Worm (Caenorhabditis elegans) whole organism, late embryonic: ENCODE results near the gene F44F4.15.

Source experiments
- C08G9.2 ChIP-seq: sonication (generic microtip); optimal IDR thresholded peaks from 2 replicates; lab custom pipeline; 2016; ENCODE audit warnings: mild to moderate bottlenecking, missing genetic modification characterization, moderate library complexity, missing compliant biosample characterization
- C38D4.7 ChIP-seq: fragments of 200-800 bp; sonication (Bioruptor generic); optimal IDR thresholded peaks from 2 replicates; lab custom pipeline; 2018; ENCODE audit warnings: mild to moderate bottlenecking, missing genetic modification characterization, moderate library complexity, missing compliant biosample characterization
- F13H6.1 ChIP-seq: sonication (generic microtip); optimal IDR thresholded peaks from 2 replicates; lab custom pipeline; 2016; ENCODE audit warnings: missing genetic modification characterization, missing compliant biosample characterization
- Y22D7AL.16 ChIP-seq: sonication (generic microtip); optimal IDR thresholded peaks from 2 replicates; lab custom pipeline; 2016; ENCODE audit warnings: missing genetic modification characterization, missing compliant biosample characterization
- ahr-1 ChIP-seq: sonication (generic microtip); optimal IDR thresholded peaks from 2 replicates; lab custom pipeline; 2016; ENCODE audit warnings: missing genetic modification characterization, missing compliant biosample characterization
- ama-1 ChIP-seq: fragments of 150-350 bp; optimal IDR thresholded peaks from 2 replicates; lab custom pipeline; 2014
- ceh-14 ChIP-seq: sonication (generic microtip); optimal IDR thresholded peaks from 2 replicates; lab custom pipeline; 2016; ENCODE audit warnings: missing genotype, missing genetic modification characterization, missing compliant biosample characterization
- ceh-18 ChIP-seq: sonication (generic microtip); optimal IDR thresholded peaks from 2 replicates; lab custom pipeline; 2016; ENCODE audit warnings: missing genetic modification characterization, missing compliant biosample characterization
- ceh-19 ChIP-seq: fragments of 200-800 bp; sonication (Bioruptor generic); optimal IDR thresholded peaks from 2 replicates; lab custom pipeline; 2018; ENCODE audit warnings: mild to moderate bottlenecking, missing genetic modification characterization, missing compliant biosample characterization
- ceh-2 ChIP-seq: sonication (generic microtip); optimal IDR thresholded peaks from 2 replicates; lab custom pipeline; 2016; ENCODE audit warnings: missing genotype, missing genetic modification characterization, missing compliant biosample characterization
- ceh-22 ChIP-seq: sonication (generic microtip); optimal IDR thresholded peaks from 2 replicates; lab custom pipeline; 2017; ENCODE audit warnings: missing biosample characterization, missing genetic modification characterization
- ceh-24 ChIP-seq: sonication (generic microtip); optimal IDR thresholded peaks from 2 replicates; lab custom pipeline; 2016; ENCODE audit warnings: mild to moderate bottlenecking, missing genetic modification characterization, missing compliant biosample characterization
- ceh-30 ChIP-seq: fragments of 150-350 bp; optimal IDR thresholded peaks from 2 replicates; lab custom pipeline; 2014; ENCODE audit warnings: missing biosample characterization, missing genetic modification characterization
- ceh-31 ChIP-seq: sonication (generic microtip); optimal IDR thresholded peaks from 2 replicates; lab custom pipeline; 2016; ENCODE audit warnings: missing genetic modification characterization, missing compliant biosample characterization
- ceh-48 ChIP-seq: sonication (generic microtip); optimal IDR thresholded peaks from 2 replicates; lab custom pipeline; 2016; ENCODE audit warnings: missing genetic modification characterization, inconsistent platforms, missing compliant biosample characterization
- ceh-6 ChIP-seq: fragments of 200-800 bp; sonication (Bioruptor generic); optimal IDR thresholded peaks from 2 replicates; lab custom pipeline; 2018; ENCODE audit warnings: mild to moderate bottlenecking, missing genetic modification characterization, missing compliant biosample characterization
- che-1 ChIP-seq: sonication (generic microtip); optimal IDR thresholded peaks from 2 replicates; lab custom pipeline; 2016; ENCODE audit warnings: mild to moderate bottlenecking, missing genetic modification characterization, missing compliant biosample characterization
- dmd-4 ChIP-seq: sonication (generic microtip); optimal IDR thresholded peaks from 2 replicates; lab custom pipeline; 2016; ENCODE audit warnings: borderline replicate concordance, missing genetic modification characterization, missing compliant biosample characterization
- dve-1 ChIP-seq: sonication (generic microtip); optimal IDR thresholded peaks from 2 replicates; lab custom pipeline; 2017; ENCODE audit warnings: antibody characterized with exemption, mild to moderate bottlenecking, missing genetic modification characterization, missing compliant biosample characterization
- elt-2 ChIP-seq: sonication (generic microtip); optimal IDR thresholded peaks from 2 replicates; lab custom pipeline; 2016; ENCODE audit warnings: missing genetic modification reagents, missing genetic modification characterization, missing compliant biosample characterization
- ets-4 ChIP-seq: sonication (generic microtip); optimal IDR thresholded peaks from 2 replicates; lab custom pipeline; 2016; ENCODE audit warnings: missing genetic modification characterization, missing compliant biosample characterization
- fax-1 ChIP-seq: sonication (generic microtip); optimal IDR thresholded peaks from 2 replicates; lab custom pipeline; 2016; ENCODE audit warnings: missing genotype, missing genetic modification characterization, missing compliant biosample characterization
- fkh-10 ChIP-seq: fragments of 150-350 bp; optimal IDR thresholded peaks from 2 replicates; lab custom pipeline; 2014; ENCODE audit warnings: missing biosample characterization, missing genetic modification reagents, missing genetic modification characterization
- fkh-6 ChIP-seq: sonication (generic microtip); optimal IDR thresholded peaks from 2 replicates; lab custom pipeline; 2016; ENCODE audit warnings: missing genetic modification characterization, missing compliant biosample characterization
- hlh-6 ChIP-seq: sonication (generic microtip); optimal IDR thresholded peaks from 2 replicates; lab custom pipeline; 2016; ENCODE audit warnings: missing genotype, missing genetic modification characterization, missing compliant biosample characterization
- nfya-1 ChIP-seq: sonication (generic microtip); optimal IDR thresholded peaks from 2 replicates; lab custom pipeline; 2017; ENCODE audit warnings: missing genetic modification characterization, mild to moderate bottlenecking, missing compliant biosample characterization, antibody characterized with exemption, moderate library complexity
- nhr-232 ChIP-seq: sonication (generic microtip); optimal IDR thresholded peaks from 2 replicates; lab custom pipeline; 2016; ENCODE audit warnings: missing genetic modification characterization, missing compliant biosample characterization
- npax-4 ChIP-seq: sonication (generic microtip); optimal IDR thresholded peaks from 2 replicates; lab custom pipeline; 2016; ENCODE audit warnings: missing genetic modification characterization, missing compliant biosample characterization
- odd-2 ChIP-seq: sonication (generic microtip); optimal IDR thresholded peaks from 2 replicates; lab custom pipeline; 2017; ENCODE audit warnings: antibody characterized with exemption, mild to moderate bottlenecking, missing genetic modification characterization, missing compliant biosample characterization
- pag-3 ChIP-seq: sonication (generic microtip); optimal IDR thresholded peaks from 2 replicates; lab custom pipeline; 2016; ENCODE audit warnings: missing compliant biosample characterization, missing genetic modification characterization, borderline replicate concordance
- pat-9 ChIP-seq: fragments of 200-800 bp; sonication (Bioruptor generic); optimal IDR thresholded peaks from 2 replicates; lab custom pipeline; 2018; ENCODE audit warnings: mild to moderate bottlenecking, missing genetic modification characterization, moderate library complexity, missing compliant biosample characterization
- pax-1 ChIP-seq: fragments of 150-350 bp; optimal IDR thresholded peaks from 2 replicates; lab custom pipeline; 2014; ENCODE audit warnings: missing biosample characterization, missing genetic modification characterization
- pha-2 ChIP-seq: sonication (generic microtip); optimal IDR thresholded peaks from 2 replicates; lab custom pipeline; 2017; ENCODE audit warnings: mild to moderate bottlenecking, missing genetic modification characterization, missing compliant biosample characterization
- pqm-1 ChIP-seq: sonication (generic microtip); optimal IDR thresholded peaks from 2 replicates; lab custom pipeline; 2016; ENCODE audit warnings: missing genetic modification characterization, missing compliant biosample characterization
- rnt-1 ChIP-seq: sonication (generic microtip); optimal IDR thresholded peaks from 2 replicates; lab custom pipeline; 2016; ENCODE audit warnings: missing genetic modification characterization, missing compliant biosample characterization
- sox-4 ChIP-seq: sonication (generic microtip); optimal IDR thresholded peaks from 2 replicates; lab custom pipeline; 2017; ENCODE audit warnings: mild to moderate bottlenecking, missing genetic modification characterization, inconsistent platforms, missing compliant biosample characterization
- syd-9 ChIP-seq: sonication (generic microtip); optimal IDR thresholded peaks from 2 replicates; lab custom pipeline; 2016; ENCODE audit warnings: mild to moderate bottlenecking, missing genetic modification characterization, moderate library complexity, missing compliant biosample characterization
- tbx-7 ChIP-seq: sonication (generic microtip); optimal IDR thresholded peaks from 2 replicates; lab custom pipeline; 2016; ENCODE audit warnings: missing genotype, missing genetic modification characterization, missing compliant biosample characterization
- ttx-3 ChIP-seq: sonication (generic microtip); optimal IDR thresholded peaks from 2 replicates; lab custom pipeline; 2016; ENCODE audit warnings: missing genetic modification reagents, missing genetic modification characterization, missing compliant biosample characterization
- unc-3 ChIP-seq, 2 experiments: fragments of 200-800 bp in 1 of 2; sonication (Bioruptor generic) in 1 of 2; sonication (generic microtip) in 1 of 2; conservative IDR thresholded peaks in 1 of 2; optimal IDR thresholded peaks in 1 of 2; 2 replicates each; pipeline versions ENCODE4 v1.3.6 to Lab custom; 2016 to 2022; ENCODE audit warnings: missing compliant biosample characterization in 2 of 2, missing genetic modification characterization in 2 of 2, missing genetic modification reagents in 1 of 2
- unc-42 ChIP-seq: sonication (generic microtip); optimal IDR thresholded peaks from 2 replicates; lab custom pipeline; 2016; ENCODE audit warnings: missing genotype, missing genetic modification characterization, missing compliant biosample characterization
- unc-55 ChIP-seq: sonication (generic microtip); optimal IDR thresholded peaks from 2 replicates; lab custom pipeline; 2017; ENCODE audit warnings: missing biosample characterization, missing genetic modification reagents, missing genetic modification characterization
- unc-86 ChIP-seq: sonication (generic microtip); optimal IDR thresholded peaks from 2 replicates; lab custom pipeline; 2016; ENCODE audit warnings: missing genetic modification characterization, missing compliant biosample characterization
- zip-5 ChIP-seq: sonication (generic microtip); optimal IDR thresholded peaks from 2 replicates; lab custom pipeline; 2016; ENCODE audit warnings: missing genetic modification characterization, missing compliant biosample characterization
- ztf-16 ChIP-seq: sonication (generic microtip); optimal IDR thresholded peaks from 2 replicates; lab custom pipeline; 2017; ENCODE audit warnings: missing genetic modification characterization, missing compliant biosample characterization

Gene F44F4.15

DNA sequence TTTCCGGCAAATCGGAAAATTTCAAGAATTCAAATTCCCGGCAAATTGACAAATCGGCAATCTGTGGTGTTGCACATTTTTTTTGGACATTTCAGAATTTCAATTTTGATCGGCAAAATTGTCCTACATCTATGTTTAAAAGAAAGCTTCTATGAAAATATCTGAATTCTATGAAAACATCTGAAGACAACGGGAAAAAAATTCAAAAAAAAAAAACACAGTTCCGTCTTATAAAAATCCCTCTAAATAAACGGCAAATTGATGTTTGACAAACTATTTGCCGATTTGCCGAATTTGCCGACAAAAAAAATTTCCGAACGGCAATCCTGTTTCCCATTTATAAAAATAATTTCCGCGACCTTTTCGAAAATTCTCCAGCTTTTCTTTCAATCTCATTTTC lies at the start of gene F44F4.15:
TSS of gene F44F4.15 (plus strand) at position 301 of the 400 bp plus-strand sequence.
- no peak for TF ChIP-seq odd-2 (tag; lab: Kevin White, UChicago)
- TF ChIP-seq npax-4 (tag; lab: Kevin White, UChicago): no peak
- TF ChIP-seq fkh-6 (tag; lab: Kevin White, UChicago): no peak
- no peak for TF ChIP-seq pat-9 (tag; lab: Kevin White, UChicago)
- TF ChIP-seq unc-3 (GFP tag; conservative IDR thresholded peaks at IDR 0.05; lab: Robert Waterston, UW): no peak
- TF ChIP-seq unc-3 (tag; optimal IDR thresholded peaks at IDR 0.05; lab: Kevin White, UChicago): no peak
- TF ChIP-seq, all 69 proteins: peak for 0

DNA sequence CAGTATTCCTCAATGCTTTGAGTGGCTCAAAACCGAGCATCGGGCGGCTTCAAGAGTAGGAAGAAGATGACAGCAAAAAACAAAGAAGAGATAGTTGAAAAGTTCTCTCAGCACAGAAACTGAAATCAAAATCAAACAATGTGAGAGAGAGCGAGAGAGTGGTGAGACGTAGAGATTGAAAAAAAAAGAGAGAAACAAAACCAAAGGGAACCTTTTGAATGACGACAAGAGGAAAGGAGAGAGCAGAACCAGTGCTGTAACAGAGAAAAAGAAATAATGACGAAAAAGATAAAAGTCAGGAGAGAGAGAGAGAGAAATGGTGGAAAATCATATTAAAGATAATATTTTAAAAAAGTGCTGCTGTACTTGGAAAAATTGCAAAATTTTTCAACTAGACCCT lies 47.2 kb upstream of the F44F4.15 start:
- TF ChIP-seq syd-9 (tag; lab: Kevin White, UChicago) (no peak), fkh-6 (tag; lab: Kevin White, UChicago) (no peak), ttx-3 (no peak), che-1 (tag; lab: Kevin White, UChicago) (no peak), pha-2 (tag; lab: Kevin White, UChicago) (no peak), dve-1 (tag; lab: Kevin White, UChicago) (no peak), ceh-18 (peak; percentile 59), elt-2 (tag; lab: Kevin White, UChicago) (no peak)

- TF ChIP-seq pag-3 (tag; lab: Kevin White, UChicago): no peak
- no peak for TF ChIP-seq ceh-22 (tag; lab: Kevin White, UChicago)
- TF ChIP-seq fkh-10 (GFP tag; lab: Kevin White, UChicago): no peak
- no peak for TF ChIP-seq C38D4.7
- TF ChIP-seq odd-2 (tag; lab: Kevin White, UChicago): no peak
- TF ChIP-seq pqm-1: no peak
- peak; percentile 2 for TF ChIP-seq ceh-2 (tag; lab: Kevin White, UChicago)
- peak; percentile 40 for TF ChIP-seq ceh-14 (tag; lab: Kevin White, UChicago)
- peak; percentile 69 for TF ChIP-seq unc-42 (tag; lab: Kevin White, UChicago)
- no peak for TF ChIP-seq ahr-1 (tag; lab: Kevin White, UChicago)
- peak; percentile 29 for TF ChIP-seq rnt-1
- no peak for TF ChIP-seq ceh-30
- TF ChIP-seq ama-1 (lab: Kevin White, UChicago): no peak
- no peak for TF ChIP-seq tbx-7 (tag; lab: Kevin White, UChicago)
- peak; percentile 76 for TF ChIP-seq ceh-18
- TF ChIP-seq pat-9 (tag; lab: Kevin White, UChicago): peak; percentile 9
- no peak for TF ChIP-seq che-1 (tag; lab: Kevin White, UChicago)
- peak; percentile 30 for TF ChIP-seq unc-86 (tag; lab: Kevin White, UChicago)
- TF ChIP-seq fkh-6 (tag; lab: Kevin White, UChicago): no peak
- peak; percentile 47 for TF ChIP-seq C08G9.2
- TF ChIP-seq sox-4 (tag; lab: Kevin White, UChicago): no peak
- no peak for TF ChIP-seq dmd-4
- TF ChIP-seq unc-55 (GFP tag; lab: Kevin White, UChicago): peak; percentile 1
- TF ChIP-seq fax-1: no peak
- peak; percentile 11 for TF ChIP-seq ztf-16
- TF ChIP-seq ceh-31 (tag; lab: Kevin White, UChicago): peak; percentile 78
- peak; percentile 56 for TF ChIP-seq pax-1 (tag; lab: Kevin White, UChicago)
- no peak for TF ChIP-seq syd-9 (tag; lab: Kevin White, UChicago)
- no peak for TF ChIP-seq F13H6.1 (tag; lab: Kevin White, UChicago)
- no peak for TF ChIP-seq Y22D7AL.16 (tag; lab: Kevin White, UChicago)
- TF ChIP-seq elt-2 (tag; lab: Kevin White, UChicago): peak; percentile 63
- no peak for TF ChIP-seq npax-4 (tag; lab: Kevin White, UChicago)
- TF ChIP-seq ets-4: peak; percentile 22
- TF ChIP-seq unc-3 (GFP tag; conservative IDR thresholded peaks at IDR 0.05; lab: Robert Waterston, UW): peak; percentile 53; the same call in 1 of the 2 replicates
- no peak for TF ChIP-seq unc-3 (tag; optimal IDR thresholded peaks at IDR 0.05; lab: Kevin White, UChicago)
- TF ChIP-seq ceh-24 (tag; lab: Kevin White, UChicago): no peak
- TF ChIP-seq ceh-19 (GFP tag; lab: Kevin White, UChicago): no peak
- peak; percentile 36 for TF ChIP-seq dve-1 (tag; lab: Kevin White, UChicago)
- TF ChIP-seq ceh-48: peak; percentile 98
- no peak for TF ChIP-seq hlh-6 (tag; lab: Kevin White, UChicago)
- TF ChIP-seq pha-2 (tag; lab: Kevin White, UChicago): peak; percentile 10
- no peak for TF ChIP-seq nhr-232 (tag; lab: Kevin White, UChicago)
- no peak for TF ChIP-seq ceh-6 (GFP tag; lab: Kevin White, UChicago)
- TF ChIP-seq zip-5 (tag; lab: Kevin White, UChicago): no peak
- peak; percentile 95 for TF ChIP-seq nfya-1
Measured at ce11 chrII:10868670-10869246, 45.7 kb upstream of the F44F4.15 start, which contains the start of the genes gmps-1 and cap-2. TSS of gene gmps-1 (minus strand) at chrII:10868720. TSS of gene cap-2 (plus strand) at chrII:10869196.
